Fruit fly (Drosophila melanogaster) whole organism, prepupa: ENCODE data around the gene toe.

Experiments used
- CG10669 ChIP-seq: fragments of 200-800 bp; sonication (Bioruptor generic); optimal IDR thresholded peaks from 3 replicates; lab custom pipeline; 2018; ENCODE audit warnings: missing biosample characterization, mild to moderate bottlenecking, missing genetic modification characterization, moderate library complexity
- CG6276 ChIP-seq: fragments of 200-800 bp; sonication (Bioruptor generic); optimal IDR thresholded peaks from 2 replicates; lab custom pipeline; 2017; ENCODE audit warnings: missing biosample characterization, mild to moderate bottlenecking, missing genetic modification characterization
- Ets96B ChIP-seq: fragments of 200-800 bp; optimal IDR thresholded peaks from 2 replicates; lab custom pipeline; 2019; ENCODE audit warnings: missing biosample characterization, mild to moderate bottlenecking, missing genetic modification characterization, moderate library complexity
- Gug ChIP-seq: fragments of 200-800 bp; sonication (Bioruptor generic); IDR thresholded peaks from 2 replicates; pipeline ENCODE4 v1.3.6; 2022; ENCODE audit warnings: missing biosample characterization, missing genetic modification characterization
- Hr38 ChIP-seq: sonication (Bioruptor generic); optimal IDR thresholded peaks from 2 replicates; lab custom pipeline; 2016; ENCODE audit warnings: missing biosample characterization, missing genetic modification characterization
- Hr4 ChIP-seq: fragments of 200-800 bp; sonication (Bioruptor generic); optimal IDR thresholded peaks from 3 replicates; lab custom pipeline; 2016; ENCODE audit warnings: missing biosample characterization, missing genetic modification characterization
- Met ChIP-seq: fragments of 200-800 bp; sonication (Bioruptor generic); optimal IDR thresholded peaks from 3 replicates; lab custom pipeline; 2016; ENCODE audit warnings: missing biosample characterization, missing genetic modification characterization
- acj6 ChIP-seq: fragments of 200-800 bp; sonication (Bioruptor generic); optimal IDR thresholded peaks from 3 replicates; lab custom pipeline; 2016; ENCODE audit warnings: missing biosample characterization, missing genetic modification characterization
- cyc ChIP-seq: fragments of 200-800 bp; sonication (Bioruptor generic); optimal IDR thresholded peaks from 3 replicates; lab custom pipeline; 2016; ENCODE audit warnings: missing biosample characterization, missing genetic modification characterization
- eg ChIP-seq: fragments of 200-800 bp; sonication (Bioruptor generic); IDR thresholded peaks from 3 replicates; pipeline ENCODE4 v1.3.6; 2022; ENCODE audit warnings: missing biosample characterization, missing genetic modification characterization
- fd59A ChIP-seq: fragments of 200-800 bp; sonication (Bioruptor generic); optimal IDR thresholded peaks from 2 replicates; lab custom pipeline; 2017; ENCODE audit warnings: missing biosample characterization, mild to moderate bottlenecking, missing genetic modification characterization, missing genetic modification reagents
- spab ChIP-seq: fragments of 200-800 bp; sonication (Bioruptor generic); optimal IDR thresholded peaks from 2 replicates; lab custom pipeline; 2017; ENCODE audit warnings: missing biosample characterization, mild to moderate bottlenecking, missing genetic modification characterization, missing genetic modification reagents

DNA sequence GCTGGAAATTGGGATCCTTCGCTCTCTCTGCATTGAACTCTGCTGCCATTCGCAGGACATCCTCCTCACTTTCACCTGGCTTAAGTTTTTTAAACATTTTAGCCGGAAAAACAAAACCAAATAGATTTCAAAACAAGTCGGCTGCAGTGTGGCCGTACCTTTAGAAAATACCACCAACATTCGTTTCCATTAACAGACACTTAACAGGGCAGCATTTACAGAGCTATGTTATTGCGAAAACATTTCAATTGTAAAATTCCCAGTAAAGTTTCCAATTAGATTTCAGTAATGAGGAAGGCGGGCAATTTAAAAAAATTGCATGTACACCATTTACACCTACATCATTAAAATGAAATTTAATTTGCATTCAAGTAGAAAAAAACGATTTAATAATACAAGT, 33.3 kb downstream of the toe start, which contains the start of gene CG32104:
- TF ChIP-seq Gug (GFP tag; lab: Robert Waterston, UW) (no peak), acj6 (GFP tag; lab: Kevin White, UChicago) (no peak), CG6276 (GFP tag; lab: Kevin White, UChicago) (no peak), CG10669 (GFP tag; lab: Kevin White, UChicago) (no peak), spab (GFP tag; lab: Kevin White, UChicago) (no peak), Ets96B (tag; lab: Kevin White, UChicago) (no peak), fd59A (GFP tag; lab: Kevin White, UChicago) (no peak), eg (GFP tag; lab: Robert Waterston, UW) (no peak), Met (GFP tag; lab: Kevin White, UChicago) (no peak), Hr4 (GFP tag; lab: Kevin White, UChicago) (no peak), cyc (GFP tag; lab: Kevin White, UChicago) (no peak), Hr38 (GFP tag; lab: Kevin White, UChicago) (no peak)
